Fruit fly (Drosophila melanogaster): ENCODE measurements around the gene Pc.

Pc gene

dm6 chr3L:21279876-21280566 is 37.8 kb downstream of the Pc start, which contains the start of gene AcCoAS (continued):
- peak; percentile 21 for TF ChIP-seq Mio (GFP tag; optimal IDR thresholded peaks at IDR 0.05)
- peak; percentile 47 for TF ChIP-seq Jra (GFP tag; optimal IDR thresholded peaks at IDR 0.05)
- no peak for TF ChIP-seq tai (GFP tag; optimal IDR thresholded peaks at IDR 0.05)
- no peak for TF ChIP-seq dl (GFP tag; optimal IDR thresholded peaks at IDR 0.05; ENCODE audit: insufficient read depth in 1 of 2, partially characterized antibody in 2 of 2)
- TF ChIP-seq Hr83 (GFP tag; optimal IDR thresholded peaks at IDR 0.05; ENCODE audit: poor library complexity, severe bottlenecking): peak; percentile 67
- peak; percentile 29 for TF ChIP-seq brk (GFP tag; optimal IDR thresholded peaks at IDR 0.05)
- peak; percentile 68 for TF ChIP-seq br (GFP tag; optimal IDR thresholded peaks at IDR 0.05)
- no peak for TF ChIP-seq usp (GFP tag; optimal IDR thresholded peaks at IDR 0.05)
- TF ChIP-seq dsf (GFP tag; optimal IDR thresholded peaks at IDR 0.05; ENCODE audit: borderline replicate concordance): no peak
- TF ChIP-seq Hr78 (GFP tag; optimal IDR thresholded peaks at IDR 0.05): no peak
- TF ChIP-seq Rel (GFP tag; optimal IDR thresholded peaks at IDR 0.05): no peak
- peak; percentile 33 for TF ChIP-seq Rel (tag; optimal IDR thresholded peaks at IDR 0.05)

dm6 chr3L:21279168-21279567 is 38.7 kb downstream of the Pc start:
- no peak for TF ChIP-seq Hr83 (GFP tag; optimal IDR thresholded peaks at IDR 0.05; ENCODE audit: poor library complexity, severe bottlenecking)
- no peak for TF ChIP-seq tai (GFP tag; optimal IDR thresholded peaks at IDR 0.05)

DNA sequence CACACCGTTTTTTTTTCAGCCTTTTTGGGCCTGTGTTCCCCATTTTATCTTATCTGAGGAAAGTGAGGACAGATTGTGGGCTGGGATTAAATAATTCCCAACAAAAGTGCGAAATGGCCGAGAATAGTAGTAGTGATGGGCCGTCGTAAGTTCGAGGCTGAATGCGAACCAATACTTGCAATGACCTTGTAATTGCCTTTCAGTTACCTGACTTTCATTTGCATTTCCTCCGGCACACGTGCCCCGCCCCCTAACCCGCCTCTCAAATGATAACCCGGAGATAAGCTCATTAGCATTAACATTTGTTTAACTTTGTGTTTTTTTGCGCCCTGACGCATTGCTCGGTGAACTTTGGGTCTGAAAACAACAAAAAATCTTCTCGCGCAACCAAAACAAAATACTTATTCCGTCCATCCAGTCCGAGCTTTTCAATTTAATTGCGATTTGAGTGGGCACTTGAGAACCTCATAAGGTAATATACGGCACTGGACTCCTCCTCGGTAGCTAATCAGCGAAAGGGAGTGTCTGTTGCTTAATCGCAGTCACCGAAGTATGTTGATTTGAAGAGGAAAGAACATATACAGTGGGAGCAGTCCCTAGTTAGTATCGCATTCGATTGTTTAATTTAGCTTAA is 39.8 kb downstream of the Pc start:
- TF ChIP-seq Dfd (GFP tag; optimal IDR thresholded peaks at IDR 0.05) (no peak), Abd-B (GFP tag; optimal IDR thresholded peaks at IDR 0.05) (no peak), Rel (GFP tag; optimal IDR thresholded peaks at IDR 0.05) (no peak), Rel (tag; optimal IDR thresholded peaks at IDR 0.05) (peak; percentile 15), Vsx2 (GFP tag; optimal IDR thresholded peaks at IDR 0.05; ENCODE audit: partially characterized antibody) (peak; percentile 39), h (GFP tag; optimal IDR thresholded peaks at IDR 0.05) (peak; percentile 15)

- TF ChIP-seq Hr83 (GFP tag; optimal IDR thresholded peaks at IDR 0.05; ENCODE audit: poor library complexity, severe bottlenecking) (no peak), dsf (GFP tag; optimal IDR thresholded peaks at IDR 0.05; ENCODE audit: borderline replicate concordance) (peak; percentile 6), HLH106 (tag; optimal IDR thresholded peaks at IDR 0.05) (peak; percentile 40), psq (GFP tag; optimal IDR thresholded peaks at IDR 0.05) (peak; percentile 30), Vsx2 (GFP tag; optimal IDR thresholded peaks at IDR 0.05; ENCODE audit: partially characterized antibody) (no peak), Hnf4 (GFP tag; optimal IDR thresholded peaks at IDR 0.05) (peak; percentile 39), pan (optimal IDR thresholded peaks at IDR 0.05) (no peak), rgr (GFP tag; optimal IDR thresholded peaks at IDR 0.05) (peak; percentile 51), Myc (optimal IDR thresholded peaks at IDR 0.05) (peak; percentile 15), h (GFP tag; optimal IDR thresholded peaks at IDR 0.05) (peak; percentile 58), CrebA (GFP tag; optimal IDR thresholded peaks at IDR 0.05; ENCODE audit: borderline replicate concordance) (no peak), woc (GFP tag; optimal IDR thresholded peaks at IDR 0.05) (peak; percentile 57), dmrt93B (GFP tag; optimal IDR thresholded peaks at IDR 0.05) (peak; percentile 24), OdsH (GFP tag; optimal IDR thresholded peaks at IDR 0.05) (peak; percentile 57), jim (GFP tag; optimal IDR thresholded peaks at IDR 0.05) (no peak), br (GFP tag; optimal IDR thresholded peaks at IDR 0.05) (peak; percentile 33), Sp1 (GFP tag; optimal IDR thresholded peaks at IDR 0.05) (peak; percentile 48), dl (GFP tag; optimal IDR thresholded peaks at IDR 0.05; ENCODE audit: insufficient read depth in 1 of 2, partially characterized antibody in 2 of 2) (no peak), foxo (GFP tag; optimal IDR thresholded peaks at IDR 0.05) (peak in 1 of 2 experiments; percentile 65), Jra (GFP tag; optimal IDR thresholded peaks at IDR 0.05) (peak; percentile 37), sv (GFP tag; optimal IDR thresholded peaks at IDR 0.05) (peak; percentile 67), ey (GFP tag; optimal IDR thresholded peaks at IDR 0.05) (peak; percentile 50), fru (GFP tag; optimal IDR thresholded peaks at IDR 0.05) (peak; percentile 60), Dif (GFP tag; optimal IDR thresholded peaks at IDR 0.05; ENCODE audit: partially characterized antibody) (peak; percentile 32)
Measured at dm6 chr3L:21276296-21277257, 41.2 kb downstream of the Pc start.
